Fruit fly (Drosophila melanogaster) whole organism, embryonic: Measurements from ENCODE around the gene CG45011.

Experiments used
- Adf1 ChIP-seq: fragments of 200-800 bp; sonication (Bioruptor generic); IDR thresholded peaks from 2 replicates; pipeline ENCODE4 v1.3.6; 2022; ENCODE audit warnings: missing biosample characterization, missing genetic modification characterization
- Aef1 ChIP-seq: fragments of 200-800 bp; sonication (Bioruptor generic); IDR thresholded peaks from 3 replicates; pipeline ENCODE4 v1.3.6; 2022; ENCODE audit warnings: missing biosample characterization, missing genetic modification characterization
- Antp ChIP-seq: fragments of 200-800 bp; sonication (Bioruptor generic); optimal IDR thresholded peaks from 3 replicates; lab custom pipeline; 2016; ENCODE audit warnings: missing biosample characterization, missing genetic modification characterization
- Bdp1 ChIP-seq: fragments of 200-800 bp; sonication (Bioruptor generic); optimal IDR thresholded peaks from 3 replicates; lab custom pipeline; 2016; ENCODE audit warnings: missing biosample characterization, missing genetic modification characterization
- CG10654 ChIP-seq: fragments of 200-800 bp; sonication (Bioruptor generic); optimal IDR thresholded peaks from 2 replicates; lab custom pipeline; 2016; ENCODE audit warnings: missing biosample characterization, missing genetic modification characterization
- CG11560 ChIP-seq: fragments of 200-800 bp; sonication (Bioruptor generic); IDR thresholded peaks from 3 replicates; pipeline ENCODE4 v1.3.6; 2022; ENCODE audit warnings: missing biosample characterization, missing genetic modification characterization
- CG12744 ChIP-seq: fragments of 200-800 bp; sonication (Bioruptor generic); optimal IDR thresholded peaks from 2 replicates; lab custom pipeline; 2016; ENCODE audit warnings: missing biosample characterization, missing genetic modification characterization
- CG12942 ChIP-seq: fragments of 200-800 bp; sonication (Bioruptor generic); optimal IDR thresholded peaks from 3 replicates; lab custom pipeline; 2016; ENCODE audit warnings: missing biosample characterization, missing genetic modification characterization
- CG1603 ChIP-seq: fragments of 200-800 bp; sonication (Bioruptor generic); optimal IDR thresholded peaks from 2 replicates; lab custom pipeline; 2019; ENCODE audit warnings: missing biosample characterization, mild to moderate bottlenecking, missing genetic modification characterization, moderate library complexity
- CG17186 ChIP-seq: fragments of 200-800 bp; sonication (Bioruptor generic); optimal IDR thresholded peaks from 3 replicates; lab custom pipeline; 2017; ENCODE audit warnings: missing biosample characterization, missing genetic modification reagents, missing genetic modification characterization
- CG1832 ChIP-seq: fragments of 200-800 bp; sonication (Bioruptor generic); optimal IDR thresholded peaks from 2 replicates; lab custom pipeline; 2017; ENCODE audit warnings: missing biosample characterization, mild to moderate bottlenecking, missing genetic modification characterization, inconsistent platforms
- CG30020 ChIP-seq: fragments of 200-800 bp; optimal IDR thresholded peaks from 2 replicates; lab custom pipeline; 2019; ENCODE audit warnings: missing biosample characterization, mild to moderate bottlenecking, missing genetic modification characterization, moderate library complexity
- CG31388 ChIP-seq: fragments of 200-800 bp; sonication (Bioruptor generic); optimal IDR thresholded peaks from 2 replicates; lab custom pipeline; 2016; ENCODE audit warnings: missing biosample characterization, missing genetic modification characterization
- CG32772 ChIP-seq: fragments of 200-800 bp; sonication (Bioruptor generic); IDR thresholded peaks from 2 replicates; pipeline ENCODE4 v1.3.6; 2022; ENCODE audit warnings: missing biosample characterization, missing genetic modification characterization
- CG33213 ChIP-seq: fragments of 200-800 bp; sonication (Bioruptor generic); optimal IDR thresholded peaks from 3 replicates; lab custom pipeline; 2016; ENCODE audit warnings: missing biosample characterization, missing genetic modification characterization
- CG4282 ChIP-seq: fragments of 200-800 bp; sonication (Bioruptor generic); optimal IDR thresholded peaks from 2 replicates; lab custom pipeline; 2016; ENCODE audit warnings: missing biosample characterization, missing genetic modification characterization
- CG6791 ChIP-seq: fragments of 200-800 bp; sonication (Bioruptor generic); IDR thresholded peaks from 3 replicates; pipeline ENCODE4 v1.3.6; 2022; ENCODE audit warnings: missing biosample characterization, missing genetic modification characterization; ENCODE audit not compliant: partially characterized antibody
- CG7786 ChIP-seq: fragments of 200-800 bp; sonication (Bioruptor generic); optimal IDR thresholded peaks from 2 replicates; lab custom pipeline; 2016; ENCODE audit warnings: missing biosample characterization, missing genetic modification characterization
- CG8944 ChIP-seq: fragments of 200-800 bp; sonication (Bioruptor generic); optimal IDR thresholded peaks from 3 replicates; lab custom pipeline; 2016; ENCODE audit warnings: missing biosample characterization, missing genetic modification characterization
- CG9609 ChIP-seq: fragments of 200-800 bp; sonication (Bioruptor generic); optimal IDR thresholded peaks from 3 replicates; lab custom pipeline; 2016; ENCODE audit warnings: missing biosample characterization, missing genetic modification characterization
- CG9797 ChIP-seq: fragments of 200-800 bp; sonication (Bioruptor generic); optimal IDR thresholded peaks from 3 replicates; lab custom pipeline; 2018; ENCODE audit warnings: missing biosample characterization, mild to moderate bottlenecking, missing genetic modification characterization
- CG9876 ChIP-seq: fragments of 200-800 bp; sonication (Bioruptor generic); optimal IDR thresholded peaks from 2 replicates; lab custom pipeline; 2016; ENCODE audit warnings: missing biosample characterization, missing genetic modification characterization
- Camta ChIP-seq: fragments of 200-800 bp; sonication (Bioruptor generic); optimal IDR thresholded peaks from 2 replicates; lab custom pipeline; 2016; ENCODE audit warnings: missing biosample characterization, missing genetic modification characterization
- Deaf1 ChIP-seq: fragments of 200-800 bp; optimal IDR thresholded peaks from 3 replicates; lab custom pipeline; 2019; ENCODE audit warnings: missing biosample characterization, mild to moderate bottlenecking, missing genetic modification characterization, moderate library complexity
- Dp ChIP-seq: fragments of 200-800 bp; sonication (Bioruptor generic); optimal IDR thresholded peaks from 2 replicates; lab custom pipeline; 2018; ENCODE audit warnings: missing biosample characterization, mild to moderate bottlenecking, missing genetic modification characterization, moderate library complexity
- E2f2 ChIP-seq: fragments of 200-800 bp; sonication (Bioruptor generic); IDR thresholded peaks from 2 replicates; pipeline ENCODE4 v1.3.6; 2022; ENCODE audit warnings: missing biosample characterization, missing genetic modification characterization
- Eip74EF ChIP-seq, 2 experiments: fragments of 200-800 bp in 1 of 2; fragments of >200 bp in 1 of 2; sonication (Bioruptor generic) in 1 of 2; optimal IDR thresholded peaks; 2 replicates each; lab custom pipeline; 2017 to 2019; ENCODE audit warnings: missing biosample characterization in 2 of 2, missing genetic modification characterization in 2 of 2, mild to moderate bottlenecking in 1 of 2, moderate library complexity in 1 of 2
- Ets97D ChIP-seq: fragments of 200-800 bp; sonication (Bioruptor generic); optimal IDR thresholded peaks from 3 replicates; lab custom pipeline; 2016; ENCODE audit warnings: missing biosample characterization, missing genetic modification characterization
- HmgZ ChIP-seq: fragments of 200-800 bp; sonication (Bioruptor generic); optimal IDR thresholded peaks from 2 replicates; lab custom pipeline; 2018; ENCODE audit warnings: missing biosample characterization, mild to moderate bottlenecking, missing genetic modification characterization
- Hsf ChIP-seq: fragments of 200-800 bp; sonication (Bioruptor generic); optimal IDR thresholded peaks from 3 replicates; lab custom pipeline; 2016; ENCODE audit warnings: missing biosample characterization, missing genetic modification characterization
- Myb ChIP-seq: fragments of 200-800 bp; sonication (Bioruptor generic); optimal IDR thresholded peaks from 2 replicates; lab custom pipeline; 2016; ENCODE audit warnings: missing biosample characterization, missing genetic modification characterization
- Pdp1 ChIP-seq, 2 experiments: fragments of 200-800 bp; sonication (Bioruptor generic); optimal IDR thresholded peaks; 3 replicates each; lab custom pipeline; 2016; ENCODE audit warnings: missing biosample characterization in 2 of 2, missing genetic modification characterization in 2 of 2, mild to moderate bottlenecking in 1 of 2, moderate library complexity in 1 of 2
- Trl ChIP-seq, 3 experiments: fragments of >200 bp in 2 of 3; fragments of 200-800 bp in 1 of 3; sonication (Bioruptor generic) in 1 of 3; optimal IDR thresholded peaks; 2 replicates in 1 of 3; 3 replicates in 2 of 3; lab custom pipeline; 2016 to 2017; ENCODE audit warnings: missing biosample characterization in 1 of 3, missing genetic modification characterization in 1 of 3
- dpn ChIP-seq, 2 experiments: fragments of 200-800 bp; sonication (Bioruptor generic); optimal IDR thresholded peaks; 3 replicates each; lab custom pipeline; 2016; ENCODE audit warnings: missing biosample characterization in 2 of 2, missing genetic modification characterization in 2 of 2
- ems ChIP-seq: fragments of 200-800 bp; sonication (Bioruptor generic); optimal IDR thresholded peaks from 3 replicates; lab custom pipeline; 2016; ENCODE audit warnings: missing biosample characterization, missing genetic modification characterization
- ftz-f1 ChIP-seq: fragments of 200-800 bp; sonication (Bioruptor generic); optimal IDR thresholded peaks from 2 replicates; lab custom pipeline; 2016; ENCODE audit warnings: missing biosample characterization, missing genetic modification characterization
- gfzf ChIP-seq: fragments of 200-800 bp; sonication (Bioruptor generic); optimal IDR thresholded peaks from 2 replicates; lab custom pipeline; 2016; ENCODE audit warnings: missing biosample characterization, mild to moderate bottlenecking, missing genetic modification characterization, moderate library complexity
- gro ChIP-seq: fragments of 200-800 bp; sonication (Bioruptor generic); optimal IDR thresholded peaks from 2 replicates; lab custom pipeline; 2016; ENCODE audit warnings: missing biosample characterization, missing genetic modification characterization
- kni ChIP-seq: fragments of 200-800 bp; sonication (Bioruptor generic); optimal IDR thresholded peaks from 3 replicates; lab custom pipeline; 2017; ENCODE audit warnings: mild to moderate bottlenecking, missing biosample characterization, missing genetic modification reagents, missing genetic modification characterization
- knrl ChIP-seq: fragments of 200-800 bp; sonication (Bioruptor generic); IDR thresholded peaks from 3 replicates; pipeline ENCODE4 v1.3.6; 2022; ENCODE audit warnings: missing biosample characterization, missing genetic modification characterization; ENCODE audit not compliant: partially characterized antibody
- lab ChIP-seq: fragments of 200-800 bp; sonication (Bioruptor generic); optimal IDR thresholded peaks from 3 replicates; lab custom pipeline; 2017; ENCODE audit warnings: missing biosample characterization, missing genetic modification characterization, mild to moderate bottlenecking, moderate library complexity, missing genetic modification reagents
- p53 ChIP-seq: fragments of 200-800 bp; sonication (Bioruptor generic); optimal IDR thresholded peaks from 2 replicates; lab custom pipeline; 2016; ENCODE audit warnings: missing biosample characterization, missing genetic modification characterization
- sc ChIP-seq, 3 experiments: fragments of >200 bp in 2 of 3; fragments of 200-800 bp in 1 of 3; sonication (Bioruptor generic) in 1 of 3; optimal IDR thresholded peaks; 2 replicates in 2 of 3; 3 replicates in 1 of 3; lab custom pipeline; 2017; ENCODE audit warnings: mild to moderate bottlenecking in 1 of 3, missing biosample characterization in 1 of 3, missing genetic modification characterization in 1 of 3, missing genetic modification reagents in 1 of 3
- scrt ChIP-seq: fragments of 200-800 bp; sonication (Bioruptor generic); optimal IDR thresholded peaks from 2 replicates; lab custom pipeline; 2018; ENCODE audit warnings: missing biosample characterization, mild to moderate bottlenecking, missing genetic modification characterization, moderate library complexity
- slbo ChIP-seq: fragments of 200-800 bp; sonication (Bioruptor generic); IDR thresholded peaks from 2 replicates; pipeline ENCODE4 v1.3.6; 2022; ENCODE audit warnings: missing biosample characterization, missing genetic modification characterization
- slou ChIP-seq: fragments of 200-800 bp; sonication (Bioruptor generic); optimal IDR thresholded peaks from 3 replicates; lab custom pipeline; 2016; ENCODE audit warnings: missing biosample characterization, missing genetic modification characterization
- sob ChIP-seq: fragments of 200-800 bp; sonication (Bioruptor generic); IDR thresholded peaks from 2 replicates; pipeline ENCODE4 v1.3.6; 2022; ENCODE audit warnings: missing biosample characterization, missing genetic modification characterization
- stwl ChIP-seq: fragments of 200-800 bp; sonication (Bioruptor generic); optimal IDR thresholded peaks from 3 replicates; lab custom pipeline; 2018; ENCODE audit warnings: missing biosample characterization, mild to moderate bottlenecking, missing genetic modification characterization, moderate library complexity
- zfh1 ChIP-seq: fragments of 200-800 bp; sonication (Bioruptor generic); IDR thresholded peaks from 3 replicates; pipeline ENCODE4 v1.3.6; 2022; ENCODE audit warnings: missing biosample characterization, missing genetic modification characterization
- zfh2 ChIP-seq: fragments of 200-800 bp; sonication (Bioruptor generic); optimal IDR thresholded peaks from 2 replicates; lab custom pipeline; 2016; ENCODE audit warnings: missing biosample characterization, missing genetic modification characterization

CG45011 gene

DNA sequence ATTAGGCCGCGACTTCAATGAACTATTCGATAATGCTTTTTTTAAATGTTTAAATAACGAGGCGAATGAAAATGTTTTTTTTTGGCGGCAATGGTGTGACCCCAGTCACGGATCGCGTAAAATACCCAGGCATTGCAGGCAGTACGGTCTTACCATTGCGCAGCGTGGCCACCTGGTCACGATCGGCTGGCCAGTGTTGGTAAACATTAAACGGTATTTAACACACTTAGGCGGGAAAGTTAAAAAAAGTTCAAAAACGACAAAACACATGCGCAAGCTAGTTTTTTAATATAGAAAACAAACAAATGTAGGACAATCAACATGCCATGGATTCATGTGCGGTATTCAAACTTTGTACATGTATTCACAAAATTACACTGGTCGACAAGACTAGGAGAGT, 4.6 kb upstream of the CG45011 start, which contains the start of gene esc (continued):
- TF ChIP-seq CG31388: no peak
- TF ChIP-seq Hsf: peak; percentile 37
- TF ChIP-seq stwl (tag; lab: Kevin White, UChicago): peak; percentile 98
- TF ChIP-seq Antp (GFP tag; lab: Kevin White, UChicago): peak; percentile 30
- peak; percentile 53 for TF ChIP-seq zfh2 (GFP tag; lab: Kevin White, UChicago)
- TF ChIP-seq p53 (GFP tag; lab: Kevin White, UChicago): peak; percentile 10
- TF ChIP-seq CG10654 (GFP tag; lab: Kevin White, UChicago): peak; percentile 7
- no peak for TF ChIP-seq sc (optimal IDR thresholded peaks at IDR 0.05; lab: Kevin White, UChicago)
- TF ChIP-seq sc (GFP tag; optimal IDR thresholded peaks at IDR 0.05; lab: Kevin White, UChicago): no peak
- TF ChIP-seq CG7786 (GFP tag; lab: Kevin White, UChicago): peak; percentile 64
- TF ChIP-seq CG9876 (GFP tag; lab: Kevin White, UChicago): peak; percentile 22
- peak; percentile 61; the same call in 1 of the 2 replicates for TF ChIP-seq sob (GFP tag; lab: Robert Waterston, UW)
- TF ChIP-seq CG8944 (GFP tag; lab: Kevin White, UChicago): peak; percentile 37
- TF ChIP-seq HmgZ (tag; lab: Kevin White, UChicago): peak; percentile 77
- peak; percentile 76 for TF ChIP-seq Myb (GFP tag; lab: Kevin White, UChicago)
- peak; percentile 39; the same call in 1 of the 3 replicates for TF ChIP-seq zfh1
- peak; percentile 36 for TF ChIP-seq lab
- peak; percentile 64; the same call in 2 of the 3 replicates for TF ChIP-seq CG6791 (GFP tag; lab: Robert Waterston, UW)
- TF ChIP-seq knrl: no peak
- TF ChIP-seq CG1603 (tag; lab: Kevin White, UChicago): peak; percentile 87
- TF ChIP-seq gro (GFP tag; lab: Kevin White, UChicago): peak; percentile 13
- TF ChIP-seq Deaf1 (tag; lab: Kevin White, UChicago): no peak
- TF ChIP-seq Camta (GFP tag; lab: Kevin White, UChicago): peak; percentile 11
- peak; percentile 61 for TF ChIP-seq CG4282
- TF ChIP-seq E2f2 (GFP tag; lab: Robert Waterston, UW): peak; percentile 99
- TF ChIP-seq CG17186: peak; percentile 79
- TF ChIP-seq dpn (GFP tag; optimal IDR thresholded peaks at IDR 0.05; lab: Kevin White, UChicago): peak; percentile 41 to 48
- no peak for TF ChIP-seq kni (GFP tag; lab: Kevin White, UChicago)
- peak; percentile 98 for TF ChIP-seq Dp (GFP tag; lab: Kevin White, UChicago)
- TF ChIP-seq Eip74EF (GFP tag; optimal IDR thresholded peaks at IDR 0.05; lab: Kevin White, UChicago): no peak
- no peak for TF ChIP-seq CG1832 (GFP tag; lab: Kevin White, UChicago)
- peak; percentile 30 for TF ChIP-seq Bdp1 (GFP tag; lab: Kevin White, UChicago)
- TF ChIP-seq Aef1: no peak
- TF ChIP-seq slou (GFP tag; lab: Kevin White, UChicago): no peak
- peak; percentile 25 for TF ChIP-seq ems
- peak; percentile 25 for TF ChIP-seq ftz-f1
- TF ChIP-seq CG12942 (GFP tag; lab: Kevin White, UChicago): peak; percentile 29
- peak; percentile 49 for TF ChIP-seq CG9609
- TF ChIP-seq CG9797 (GFP tag; lab: Kevin White, UChicago): peak; percentile 94
- TF ChIP-seq slbo: peak; percentile 39; the same call in 1 of the 2 replicates
- TF ChIP-seq CG32772 (GFP tag; lab: Robert Waterston, UW): peak; percentile 43; the same call in 1 of the 2 replicates
- TF ChIP-seq gfzf (GFP tag; lab: Kevin White, UChicago): peak; percentile 96
- TF ChIP-seq Ets97D (GFP tag; lab: Kevin White, UChicago): peak; percentile 89
- TF ChIP-seq Trl (optimal IDR thresholded peaks at IDR 0.05; lab: Kevin White, UChicago): no peak
- peak; percentile 18 for TF ChIP-seq Trl (GFP tag; optimal IDR thresholded peaks at IDR 0.05; lab: Kevin White, UChicago)
- TF ChIP-seq Adf1 (GFP tag; lab: Robert Waterston, UW): peak; percentile 45
- TF ChIP-seq CG30020 (tag; lab: Kevin White, UChicago): no peak
- TF ChIP-seq scrt (GFP tag; lab: Kevin White, UChicago): no peak
- TF ChIP-seq CG33213: peak; percentile 70
- peak; percentile 15 for TF ChIP-seq CG12744 (GFP tag; lab: Kevin White, UChicago)
- TF ChIP-seq Pdp1 (GFP tag; optimal IDR thresholded peaks at IDR 0.05; lab: Kevin White, UChicago): peak in 1 of 2 experiments; percentile 30
- no peak for TF ChIP-seq CG11560
